Fruit fly (Drosophila melanogaster): ENCODE measurements around the gene CG2021.

dm6 chr3L:1794943-1795696, 17.9 kb upstream of the CG2021 start, which contains the start of the genes alpha-Spec, dlt and Cdc37:
- TF ChIP-seq CG6808 (GFP tag; optimal IDR thresholded peaks at IDR 0.05) (no peak), spab (GFP tag; optimal IDR thresholded peaks at IDR 0.05) (no peak), Sox14 (GFP tag; optimal IDR thresholded peaks at IDR 0.05) (peak; percentile 70), CG8319 (GFP tag; optimal IDR thresholded peaks at IDR 0.05) (no peak), Hr39 (GFP tag; optimal IDR thresholded peaks at IDR 0.05) (no peak), achi (GFP tag; optimal IDR thresholded peaks at IDR 0.05) (no peak), OdsH (GFP tag; optimal IDR thresholded peaks at IDR 0.05) (no peak), Gug (GFP tag; IDR thresholded peaks at IDR 0.05) (no peak), CG3919 (GFP tag; optimal IDR thresholded peaks at IDR 0.05) (no peak), dac (GFP tag; optimal IDR thresholded peaks at IDR 0.05) (no peak)

All from whole organism, prepupa.